Worm (Caenorhabditis elegans) whole organism, L1 larva: Measurements from ENCODE around the gene F59E11.7.

ENCODE experiments used
- elt-3 ChIP-seq, 6 experiments: fragments of 150-350 bp in 1 of 6; sonication (generic microtip); optimal IDR thresholded peaks; 2 replicates each; lab custom pipeline; 2017 to 2018; ENCODE audit warnings: missing biosample characterization in 6 of 6, missing genetic modification characterization in 6 of 6, inconsistent platforms in 1 of 6
- fkh-10 ChIP-seq: sonication (generic microtip); optimal IDR thresholded peaks from 2 replicates; lab custom pipeline; 2017; ENCODE audit warnings: missing biosample characterization, missing genetic modification reagents, missing genetic modification characterization
- jun-1 ChIP-seq: fragments of 150-350 bp; optimal IDR thresholded peaks from 2 replicates; lab custom pipeline; 2014; ENCODE audit warnings: missing biosample characterization, missing genetic modification reagents, missing genetic modification characterization
- lin-13 ChIP-seq: fragments of 150-350 bp; optimal IDR thresholded peaks from 2 replicates; lab custom pipeline; 2014; ENCODE audit warnings: missing biosample characterization, missing genetic modification reagents, missing genetic modification characterization
- mep-1 ChIP-seq: fragments of 150-350 bp; optimal IDR thresholded peaks from 2 replicates; lab custom pipeline; 2014; ENCODE audit warnings: missing biosample characterization, missing genetic modification characterization
- nhr-28 ChIP-seq: fragments of 150-350 bp; optimal IDR thresholded peaks from 2 replicates; lab custom pipeline; 2014; ENCODE audit warnings: missing biosample characterization, missing genetic modification characterization
- tlp-1 ChIP-seq: fragments of 150-350 bp; optimal IDR thresholded peaks from 2 replicates; lab custom pipeline; 2014; ENCODE audit warnings: missing biosample characterization, missing genetic modification characterization

ce11 chrV:8943963-8944362 lies 46.1 kb upstream of the F59E11.7 start, which contains the start of gene T19A5.3:
- no peak for TF ChIP-seq lin-13 (GFP tag; lab: Kevin White, UChicago)
- TF ChIP-seq fkh-10: no peak
- TF ChIP-seq tlp-1 (tag; lab: Kevin White, UChicago): no peak
- TF ChIP-seq nhr-28 (tag; lab: Kevin White, UChicago): no peak
- no peak for TF ChIP-seq mep-1 (tag; lab: Kevin White, UChicago)
- TF ChIP-seq jun-1 (tag; lab: Kevin White, UChicago): no peak
- no peak for TF ChIP-seq elt-3 (tag; optimal IDR thresholded peaks at IDR 0.05; lab: Kevin White, UChicago)
